Worm (Caenorhabditis elegans) whole organism, midembryonic: ENCODE data around the gene srx-74.

Experiments used
- T22C8.4 ChIP-seq: fragments of 200-800 bp; sonication (Bioruptor generic); IDR thresholded peaks from 2 replicates; pipeline ENCODE4 v1.3.6; 2022; ENCODE audit warnings: missing genetic modification characterization, missing compliant biosample characterization
- ztf-29 ChIP-seq: fragments of 200-800 bp; sonication (Bioruptor generic); IDR thresholded peaks from 2 replicates; pipeline ENCODE4 v1.3.6; 2022; ENCODE audit warnings: missing genetic modification reagents, missing genetic modification characterization, missing compliant biosample characterization

DNA sequence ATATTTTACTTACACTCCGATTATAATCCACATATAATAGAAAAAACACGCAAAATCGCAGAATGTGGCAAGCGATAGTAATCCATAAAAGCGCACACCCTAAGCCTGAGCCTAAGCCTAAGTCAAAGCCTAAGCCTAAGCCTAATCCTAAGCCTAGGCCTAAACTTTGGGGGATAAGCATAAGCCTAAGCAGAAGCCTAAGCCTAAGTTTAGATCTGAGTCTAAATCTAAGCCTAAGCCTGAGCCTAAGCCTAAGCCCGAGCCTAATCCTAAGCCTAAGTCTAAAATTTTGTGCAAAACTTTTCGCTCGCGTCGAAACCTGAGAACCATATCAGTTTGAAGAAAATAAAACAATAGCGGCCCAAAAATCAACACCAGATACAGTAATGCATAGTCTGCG is 21.8 kb upstream of the srx-74 start:
- TF ChIP-seq T22C8.4 (GFP tag; lab: Robert Waterston, UW), result no peak
- no peak for TF ChIP-seq ztf-29 (GFP tag; lab: Robert Waterston, UW)
